Worm (Caenorhabditis elegans): Measurements from ENCODE around the gene F35E8.2.

DNA sequence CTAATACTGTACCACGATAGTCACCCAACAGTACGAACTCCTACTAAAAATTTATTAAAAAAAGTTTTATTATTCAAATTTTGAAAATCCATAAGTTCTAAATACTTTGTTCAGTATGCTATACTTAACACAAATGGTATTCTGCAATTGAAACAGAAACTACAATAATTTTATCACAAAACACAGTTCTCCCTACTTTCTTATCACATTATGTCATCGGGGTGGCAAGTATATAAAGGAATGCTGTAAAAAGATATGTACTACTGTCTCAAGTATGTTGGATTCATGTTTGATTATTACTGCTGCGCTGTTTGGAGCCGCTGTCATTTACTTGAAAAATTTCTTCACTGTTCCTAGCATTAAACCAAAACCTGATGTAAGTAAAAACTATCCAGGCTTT, 15.6 kb downstream of the F35E8.2 start, which contains the start of gene cdr-1:
- TF ChIP-seq mab-5 (tag; optimal IDR thresholded peaks at IDR 0.05) (no peak), ceh-39 (tag; optimal IDR thresholded peaks at IDR 0.05) (no peak), lin-13 (tag; optimal IDR thresholded peaks at IDR 0.05) (no peak), ceh-43 (GFP tag; optimal IDR thresholded peaks at IDR 0.05) (no peak), pha-4 (tag; optimal IDR thresholded peaks at IDR 0.05) (no peak), lsy-2 (tag; optimal IDR thresholded peaks at IDR 0.05) (no peak), snpc-4 (tag; optimal IDR thresholded peaks at IDR 0.05) (no peak), blmp-1 (tag; optimal IDR thresholded peaks at IDR 0.05) (no peak), unc-39 (tag; optimal IDR thresholded peaks at IDR 0.05) (no peak), nhr-237 (tag; optimal IDR thresholded peaks at IDR 0.05) (no peak), nhr-28 (tag; optimal IDR thresholded peaks at IDR 0.05) (no peak), sem-2 (GFP tag; optimal IDR thresholded peaks at IDR 0.05) (no peak)
